Fruit fly (Drosophila melanogaster) whole organism, pupa: ENCODE results near the gene Gr8a.

Experiments
- CG15710 ChIP-seq: fragments of 200-800 bp; sonication (Bioruptor generic); optimal IDR thresholded peaks from 2 replicates; lab custom pipeline; 2018; ENCODE audit warnings: missing biosample characterization, mild to moderate bottlenecking, missing genetic modification characterization, moderate library complexity
- CG4496 ChIP-seq: fragments of 200-800 bp; sonication (Bioruptor generic); IDR thresholded peaks from 3 replicates; pipeline ENCODE4 v1.3.6; 2022; ENCODE audit warnings: missing biosample characterization, missing genetic modification characterization
- CG8301 ChIP-seq: fragments of 200-800 bp; sonication (Bioruptor generic); optimal IDR thresholded peaks from 2 replicates; lab custom pipeline; 2018; ENCODE audit warnings: missing biosample characterization, mild to moderate bottlenecking, missing genetic modification characterization
- EcR ChIP-seq: fragments of 200-800 bp; sonication (Bioruptor generic); optimal IDR thresholded peaks from 3 replicates; lab custom pipeline; 2019; ENCODE audit warnings: missing biosample characterization, missing genetic modification characterization, mild to moderate bottlenecking, moderate library complexity, missing genetic modification reagents
- rn ChIP-seq: fragments of 200-800 bp; sonication (Bioruptor generic); IDR thresholded peaks from 2 replicates; pipeline ENCODE4 v1.3.6; 2022; ENCODE audit warnings: missing biosample characterization, missing genetic modification characterization

- TF ChIP-seq EcR (GFP tag; lab: Kevin White, UChicago) (no peak), CG8301 (no peak), CG4496 (GFP tag; lab: Robert Waterston, UW) (no peak), CG15710 (tag; lab: Kevin White, UChicago) (no peak), rn (GFP tag; lab: Robert Waterston, UW) (no peak)
These were observed 28.1 kb downstream of the Gr8a start for dm6 chrX:9255021-9255420.
